Fruit fly (Drosophila melanogaster): ENCODE data around the gene FER.

Gene FER

DNA sequence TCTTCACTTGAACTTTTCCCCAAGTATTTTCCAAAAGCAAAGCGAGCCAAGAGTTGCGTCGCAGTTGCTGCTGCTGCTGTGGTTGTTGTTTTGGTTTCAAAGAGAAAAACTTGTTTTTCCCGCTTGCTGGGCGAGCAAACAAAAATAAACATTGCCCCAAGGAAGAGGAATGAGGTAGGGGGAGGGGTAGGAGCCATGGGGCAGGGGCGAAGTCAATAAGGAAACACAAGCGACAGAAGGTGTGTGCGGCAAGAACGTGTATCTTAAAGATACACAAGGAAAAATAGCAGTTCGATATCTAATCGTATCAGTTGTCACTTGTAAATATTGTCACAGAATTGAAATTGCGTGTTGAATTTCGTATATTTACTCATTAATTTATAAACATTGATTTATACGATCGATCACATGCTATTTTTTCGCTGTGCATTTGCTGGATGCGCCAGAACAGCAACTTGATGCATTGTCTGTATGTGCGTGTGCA is 762 bp downstream of the FER start (continued):
- TF ChIP-seq Usf (GFP tag; optimal IDR thresholded peaks at IDR 0.05) (peak; percentile 21), CG2116 (GFP tag; optimal IDR thresholded peaks at IDR 0.05) (peak; percentile 46), sisA (GFP tag; IDR thresholded peaks at IDR 0.05) (peak; percentile 58), CG4360 (GFP tag; IDR thresholded peaks at IDR 0.05) (peak; percentile 89), vnd (GFP tag; IDR thresholded peaks at IDR 0.05; ENCODE audit: partially characterized antibody) (no peak), CG43689 (GFP tag; IDR thresholded peaks at IDR 0.05) (no peak), CG8281 (tag; optimal IDR thresholded peaks at IDR 0.05) (peak; percentile 43), CG6854 (GFP tag; optimal IDR thresholded peaks at IDR 0.05) (peak; percentile 13), run (tag; optimal IDR thresholded peaks at IDR 0.05) (no peak), Sox100B (GFP tag; optimal IDR thresholded peaks at IDR 0.05) (peak; percentile 66), HmgZ (tag; optimal IDR thresholded peaks at IDR 0.05) (peak; percentile 48), CG3407 (GFP tag; optimal IDR thresholded peaks at IDR 0.05) (peak; percentile 72), Sry-β (GFP tag; optimal IDR thresholded peaks at IDR 0.05) (peak; percentile 33), odd (GFP tag; optimal IDR thresholded peaks at IDR 0.05) (peak; percentile 72), zen (tag; optimal IDR thresholded peaks at IDR 0.05) (peak; percentile 50), schlank (tag; optimal IDR thresholded peaks at IDR 0.05) (peak; percentile 35), Mad (GFP tag; optimal IDR thresholded peaks at IDR 0.05) (no peak), sob (GFP tag; IDR thresholded peaks at IDR 0.05) (peak; percentile 72), nerfin-2 (GFP tag; IDR thresholded peaks at IDR 0.05; ENCODE audit: partially characterized antibody) (no peak), CG17361 (GFP tag; IDR thresholded peaks at IDR 0.05) (peak; percentile 67), HmgD (GFP tag; optimal IDR thresholded peaks at IDR 0.05) (no peak), CG15696 (tag; optimal IDR thresholded peaks at IDR 0.05) (peak; percentile 86), Gug (GFP tag; IDR thresholded peaks at IDR 0.05) (peak; percentile 39; the same call in 1 of the 4 replicates), dmrt11E (tag; optimal IDR thresholded peaks at IDR 0.05) (peak; percentile 91), Dip3 (GFP tag; optimal IDR thresholded peaks at IDR 0.05) (no peak), dysf (GFP tag; IDR thresholded peaks at IDR 0.05) (peak; percentile 73), Atf3 (GFP tag; optimal IDR thresholded peaks at IDR 0.05) (no peak), Bteb2 (GFP tag; optimal IDR thresholded peaks at IDR 0.05) (no peak), CG1647 (GFP tag; optimal IDR thresholded peaks at IDR 0.05) (no peak), Lpt (GFP tag; optimal IDR thresholded peaks at IDR 0.05) (no peak), CG12071 (GFP tag; optimal IDR thresholded peaks at IDR 0.05) (peak; percentile 65), eyg (GFP tag; optimal IDR thresholded peaks at IDR 0.05) (no peak), CG17829 (tag; optimal IDR thresholded peaks at IDR 0.05) (peak; percentile 84), CG34422 (GFP tag; IDR thresholded peaks at IDR 0.05) (peak; percentile 65; the same call in 1 of the 3 replicates), Rfx (GFP tag; IDR thresholded peaks at IDR 0.05) (peak; percentile 50; the same call in 1 of the 2 replicates), sens (GFP tag) (peak; percentile 95), CG1792 (GFP tag; optimal IDR thresholded peaks at IDR 0.05) (no peak), Ada2b (GFP tag; IDR thresholded peaks at IDR 0.05) (peak; percentile 31; the same call in 1 of the 2 replicates), ase (GFP tag; IDR thresholded peaks at IDR 0.05) (0 out of 3 replicates have a peak, but pooled peaks have one; percentile 54), CG18599 (GFP tag; optimal IDR thresholded peaks at IDR 0.05) (peak; percentile 67), CG15073 (GFP tag; optimal IDR thresholded peaks at IDR 0.05) (peak; percentile 13), CG11560 (tag; IDR thresholded peaks at IDR 0.05) (no peak), dpn (GFP tag; optimal IDR thresholded peaks at IDR 0.05) (peak; percentile 11 to 66), CG15011 (GFP tag; optimal IDR thresholded peaks at IDR 0.05) (peak; percentile 66), CG8290 (GFP tag; optimal IDR thresholded peaks at IDR 0.05) (peak; percentile 39), CG8290 (tag; optimal IDR thresholded peaks at IDR 0.05) (peak; percentile 81 to 84), row (GFP tag; IDR thresholded peaks at IDR 0.05) (peak; percentile 75), nau (GFP tag; optimal IDR thresholded peaks at IDR 0.05) (peak; percentile 65), CG7271 (tag; optimal IDR thresholded peaks at IDR 0.05) (no peak), CG7357 (GFP tag; IDR thresholded peaks at IDR 0.05) (no peak), pb (GFP tag; optimal IDR thresholded peaks at IDR 0.05) (no peak), CG12236 (GFP tag; optimal IDR thresholded peaks at IDR 0.05) (no peak)

Data from whole organism, embryonic.